Worm (Caenorhabditis elegans) whole organism, L3 larva: ENCODE results near the gene srw-57.

Source experiments
- fos-1 ChIP-seq: fragments of 150-350 bp; optimal IDR thresholded peaks from 2 replicates; lab custom pipeline; 2014; ENCODE audit warnings: missing biosample characterization, missing genetic modification characterization
- nfya-1 ChIP-seq: sonication (generic microtip); optimal IDR thresholded peaks from 2 replicates; lab custom pipeline; 2017; ENCODE audit warnings: missing genetic modification characterization, mild to moderate bottlenecking, missing compliant biosample characterization, antibody characterized with exemption, moderate library complexity; ENCODE audit not compliant: insufficient read depth
- nhr-237 ChIP-seq: fragments of 150-350 bp; optimal IDR thresholded peaks from 2 replicates; lab custom pipeline; 2014; ENCODE audit warnings: missing biosample characterization, missing genetic modification characterization
- nhr-28 ChIP-seq: fragments of 150-350 bp; optimal IDR thresholded peaks from 2 replicates; lab custom pipeline; 2014; ENCODE audit warnings: missing biosample characterization, missing genetic modification characterization

ce11 chrV:15943125-15943524, 11.7 kb downstream of the srw-57 start, which contains the start of gene srw-53:
- TF ChIP-seq nhr-28 (tag; lab: Kevin White, UChicago): no peak
- no peak for TF ChIP-seq nhr-237
- no peak for TF ChIP-seq nfya-1
- TF ChIP-seq fos-1 (tag; lab: Kevin White, UChicago): no peak
